Fruit fly (Drosophila melanogaster): ENCODE results near the gene GABA-B-R1.

Gene GABA-B-R1

DNA sequence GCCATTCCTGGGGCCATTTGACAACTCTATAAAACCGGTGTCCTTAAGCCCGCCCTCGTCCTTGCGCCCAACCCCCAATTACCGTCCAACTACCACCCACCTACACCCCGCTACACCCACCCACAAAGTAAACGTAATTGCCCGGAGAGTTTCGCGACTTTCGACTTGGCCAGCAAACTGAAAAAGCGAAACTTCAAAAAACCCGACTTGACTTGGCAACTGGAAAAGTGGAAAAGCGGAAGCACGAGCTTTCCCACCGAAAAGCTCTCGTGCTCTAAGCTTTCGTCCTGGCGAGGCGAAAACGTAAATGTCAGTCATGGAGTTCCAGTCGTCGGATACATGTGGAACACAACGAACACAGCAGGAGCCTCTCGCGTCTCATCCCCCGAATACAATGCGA lies at the start of gene GABA-B-R1:
Gene GABA-B-R1, plus strand, starts transcription at position 301 of the 400 bp plus-strand sequence.
- TF ChIP-seq lz (GFP tag; optimal IDR thresholded peaks at IDR 0.05) (no peak), CG6792 (GFP tag; optimal IDR thresholded peaks at IDR 0.05) (no peak), Ets96B (tag; optimal IDR thresholded peaks at IDR 0.05) (no peak), CG6276 (GFP tag; optimal IDR thresholded peaks at IDR 0.05) (no peak), CG10631 (GFP tag; optimal IDR thresholded peaks at IDR 0.05) (no peak), net (GFP tag; optimal IDR thresholded peaks at IDR 0.05) (no peak), Hr38 (GFP tag; optimal IDR thresholded peaks at IDR 0.05) (no peak), CG11294 (GFP tag; IDR thresholded peaks at IDR 0.05) (no peak), Eip93F (GFP tag; optimal IDR thresholded peaks at IDR 0.05) (no peak), CG16779 (tag; optimal IDR thresholded peaks at IDR 0.05) (no peak), spab (GFP tag; optimal IDR thresholded peaks at IDR 0.05) (no peak), CG32006 (GFP tag; optimal IDR thresholded peaks at IDR 0.05) (no peak), Blimp-1 (GFP tag; optimal IDR thresholded peaks at IDR 0.05) (no peak), CG15336 (GFP tag; IDR thresholded peaks at IDR 0.05) (no peak), Sox15 (GFP tag; optimal IDR thresholded peaks at IDR 0.05) (no peak), Gug (GFP tag; IDR thresholded peaks at IDR 0.05) (no peak)

DNA sequence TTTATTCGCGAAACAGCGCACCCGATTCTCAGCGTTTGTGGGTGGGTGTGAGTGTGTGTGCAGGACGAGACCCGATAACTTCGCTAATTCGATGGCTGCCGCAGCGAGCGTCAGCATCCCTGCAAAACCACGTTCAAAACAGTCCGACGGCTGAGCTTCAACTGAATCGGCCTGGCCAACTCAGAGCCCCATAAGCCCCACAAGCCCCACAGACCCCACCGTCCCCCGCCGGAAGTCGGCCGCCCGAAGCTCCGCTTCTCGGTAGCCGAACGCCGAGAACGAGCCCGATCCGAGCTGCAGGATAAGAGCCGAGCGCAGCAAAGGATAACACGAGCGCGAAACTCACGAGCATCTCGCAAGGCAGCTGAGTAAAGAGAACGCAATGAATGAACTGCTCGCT lies 44.0 kb upstream of the GABA-B-R1 start, which contains the start of gene side-II:
Gene side-II, minus strand, starts transcription at position 168 of the 400 bp plus-strand sequence.
- TF ChIP-seq CG32006 (GFP tag; optimal IDR thresholded peaks at IDR 0.05): no peak

DNA sequence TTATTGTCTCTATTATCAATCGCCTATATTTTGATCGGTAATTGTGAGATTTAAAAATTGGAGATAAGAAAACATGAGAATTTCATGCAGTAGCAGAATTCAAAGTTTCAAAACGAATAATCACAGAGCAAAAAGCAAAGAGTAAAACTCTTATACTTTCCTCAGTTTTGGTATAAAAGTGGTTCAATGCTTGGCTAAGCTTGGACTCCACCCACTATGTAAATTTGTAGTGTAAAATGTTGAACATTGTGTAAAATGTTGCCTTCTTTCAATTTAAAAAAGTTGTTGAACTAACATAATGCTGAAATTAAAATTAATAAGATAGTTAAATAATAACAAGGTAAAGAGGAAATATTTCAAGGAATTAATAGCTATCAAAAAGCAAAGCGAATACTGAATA lies 43.3 kb upstream of the GABA-B-R1 start:
- TF ChIP-seq CG32006 (GFP tag; optimal IDR thresholded peaks at IDR 0.05) (no peak), Blimp-1 (GFP tag; optimal IDR thresholded peaks at IDR 0.05) (no peak), CG34406 (GFP tag; optimal IDR thresholded peaks at IDR 0.05) (no peak), CG6276 (GFP tag; optimal IDR thresholded peaks at IDR 0.05) (no peak), CG31627 (GFP tag; optimal IDR thresholded peaks at IDR 0.05) (no peak), Met (GFP tag; optimal IDR thresholded peaks at IDR 0.05) (no peak), Gug (GFP tag; IDR thresholded peaks at IDR 0.05) (no peak), Sox15 (GFP tag; optimal IDR thresholded peaks at IDR 0.05) (no peak), Lpt (GFP tag; optimal IDR thresholded peaks at IDR 0.05) (no peak), Smox (GFP tag; optimal IDR thresholded peaks at IDR 0.05) (no peak), CG3919 (GFP tag; optimal IDR thresholded peaks at IDR 0.05) (no peak), Hr38 (GFP tag; optimal IDR thresholded peaks at IDR 0.05) (no peak), CG6163 (GFP tag; IDR thresholded peaks at IDR 0.05) (no peak), fd59A (GFP tag; optimal IDR thresholded peaks at IDR 0.05) (no peak), CG11902 (GFP tag; optimal IDR thresholded peaks at IDR 0.05) (no peak), Hr39 (GFP tag; optimal IDR thresholded peaks at IDR 0.05) (no peak), pdm3 (GFP tag; optimal IDR thresholded peaks at IDR 0.05) (no peak), vri (GFP tag; optimal IDR thresholded peaks at IDR 0.05) (no peak)

DNA sequence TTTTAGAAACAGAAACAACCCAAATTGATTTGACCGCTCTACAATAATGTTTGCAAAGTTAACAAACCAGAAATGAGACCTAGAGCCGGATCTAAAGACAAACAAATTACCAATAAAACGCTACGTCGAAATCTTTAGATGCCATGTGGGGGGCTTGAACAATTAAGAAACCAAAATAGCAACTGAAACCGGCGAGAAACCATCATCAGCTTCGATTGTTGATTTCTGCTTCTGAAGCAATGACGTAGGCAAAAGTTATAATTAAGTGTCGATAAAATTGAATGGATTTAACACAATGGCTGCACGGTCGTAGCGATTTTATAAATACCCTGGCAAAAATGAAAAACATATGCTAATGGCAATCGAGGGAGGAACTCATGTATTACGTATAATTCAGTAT lies 23.2 kb upstream of the GABA-B-R1 start:
- TF ChIP-seq CG3032 (tag; optimal IDR thresholded peaks at IDR 0.05): no peak
- no peak for TF ChIP-seq Eip75B (GFP tag; optimal IDR thresholded peaks at IDR 0.05)
- TF ChIP-seq fkh (GFP tag; optimal IDR thresholded peaks at IDR 0.05): no peak
- no peak for TF ChIP-seq CG1621 (tag; optimal IDR thresholded peaks at IDR 0.05)
- TF ChIP-seq CG8319 (GFP tag; optimal IDR thresholded peaks at IDR 0.05): no peak
- no peak for TF ChIP-seq Eip93F (GFP tag; optimal IDR thresholded peaks at IDR 0.05)
- TF ChIP-seq OdsH (GFP tag; optimal IDR thresholded peaks at IDR 0.05): no peak
- no peak for TF ChIP-seq fd59A (GFP tag; optimal IDR thresholded peaks at IDR 0.05)
- TF ChIP-seq lz (GFP tag; optimal IDR thresholded peaks at IDR 0.05): no peak
- no peak for TF ChIP-seq fd85E (GFP tag; optimal IDR thresholded peaks at IDR 0.05)
- TF ChIP-seq svp (GFP tag): no peak
- TF ChIP-seq CG11902 (GFP tag; optimal IDR thresholded peaks at IDR 0.05): no peak
- no peak for TF ChIP-seq esn (GFP tag; optimal IDR thresholded peaks at IDR 0.05)

Data from whole organism, prepupa.